Worm (Caenorhabditis elegans): ENCODE data around the gene M153.3.

ce11 chrX:12171631-12172348 is 29.1 kb downstream of the M153.3 start, which contains the start of gene F57G12.1:
- TF ChIP-seq ztf-29 (GFP tag; IDR thresholded peaks at IDR 0.05) (no peak), klf-2 (GFP tag; conservative IDR thresholded peaks at IDR 0.05) (0 out of 2 replicates have a peak, but pooled peaks have one; percentile 16), ztf-23 (GFP tag; IDR thresholded peaks at IDR 0.05) (no peak), ref-1 (GFP tag; conservative IDR thresholded peaks at IDR 0.05) (no peak), T22C8.4 (GFP tag; IDR thresholded peaks at IDR 0.05) (no peak), cog-1 (tag; optimal IDR thresholded peaks at IDR 0.05) (peak; percentile 85), med-1 (GFP tag; optimal IDR thresholded peaks at IDR 0.05; ENCODE audit: insufficient read depth) (no peak), flt-1 (GFP tag; IDR thresholded peaks at IDR 0.05) (0 out of 2 replicates have a peak, but pooled peaks have one; percentile 66), tab-1 (GFP tag; IDR thresholded peaks at IDR 0.05) (peak; percentile 59; the same call in 1 of the 2 replicates)

All from whole organism, midembryonic.